Fruit fly (Drosophila melanogaster): Measurements from ENCODE around the gene grn.

grn gene

DNA sequence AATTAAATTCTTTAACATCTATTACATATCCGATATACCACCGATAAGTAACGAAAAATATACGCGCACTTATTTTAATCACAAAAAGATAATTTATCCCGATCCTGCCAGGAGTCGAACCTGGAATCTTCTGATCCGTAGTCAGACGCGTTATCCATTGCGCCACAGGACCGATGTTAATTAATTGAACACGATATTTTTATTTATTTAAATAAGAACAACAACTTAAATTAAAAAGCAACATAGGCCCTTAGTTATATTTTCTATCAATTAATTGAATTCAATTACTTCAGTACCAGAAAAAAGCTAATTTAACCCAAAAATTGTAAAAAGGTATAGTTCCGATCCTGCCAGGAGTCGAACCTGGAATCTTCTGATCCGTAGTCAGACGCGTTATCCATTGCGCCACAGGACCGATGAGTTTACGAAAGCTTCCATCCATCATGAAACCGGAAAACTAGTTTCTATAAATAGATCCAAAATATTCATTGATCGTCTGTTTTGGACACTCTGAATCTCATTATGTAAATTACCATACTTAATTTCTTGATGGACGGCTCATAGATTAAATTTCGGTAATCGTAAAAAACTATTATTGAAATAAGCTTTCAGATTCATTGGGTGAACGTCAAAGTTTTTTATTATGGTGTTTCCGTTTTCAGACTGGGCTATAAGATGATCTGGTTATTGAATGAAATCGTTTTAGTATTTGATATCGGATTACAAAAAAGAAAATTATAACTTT is 40.4 kb downstream of the grn start (continued):
- TF ChIP-seq CG32767 (GFP tag; IDR thresholded peaks at IDR 0.05) (no peak), oc (tag; optimal IDR thresholded peaks at IDR 0.05) (peak; percentile 13), Med (GFP tag) (peak; percentile 30), chn (GFP tag; optimal IDR thresholded peaks at IDR 0.05) (no peak), CG34422 (GFP tag; IDR thresholded peaks at IDR 0.05) (no peak), CG13287 (GFP tag; IDR thresholded peaks at IDR 0.05; ENCODE audit: partially characterized antibody) (no peak), CG34224 (GFP tag; IDR thresholded peaks at IDR 0.05; ENCODE audit: partially characterized antibody) (peak; percentile 60; the same call in 2 of the 3 replicates), CG10979 (tag; optimal IDR thresholded peaks at IDR 0.05) (no peak), Bdp1 (GFP tag; optimal IDR thresholded peaks at IDR 0.05) (peak; percentile 97), CG18011 (GFP tag; optimal IDR thresholded peaks at IDR 0.05) (no peak), CG15696 (tag; optimal IDR thresholded peaks at IDR 0.05) (no peak), mld (GFP tag; IDR thresholded peaks at IDR 0.05; ENCODE audit: partially characterized antibody) (peak; percentile 83; the same call in 1 of the 3 replicates)

DNA sequence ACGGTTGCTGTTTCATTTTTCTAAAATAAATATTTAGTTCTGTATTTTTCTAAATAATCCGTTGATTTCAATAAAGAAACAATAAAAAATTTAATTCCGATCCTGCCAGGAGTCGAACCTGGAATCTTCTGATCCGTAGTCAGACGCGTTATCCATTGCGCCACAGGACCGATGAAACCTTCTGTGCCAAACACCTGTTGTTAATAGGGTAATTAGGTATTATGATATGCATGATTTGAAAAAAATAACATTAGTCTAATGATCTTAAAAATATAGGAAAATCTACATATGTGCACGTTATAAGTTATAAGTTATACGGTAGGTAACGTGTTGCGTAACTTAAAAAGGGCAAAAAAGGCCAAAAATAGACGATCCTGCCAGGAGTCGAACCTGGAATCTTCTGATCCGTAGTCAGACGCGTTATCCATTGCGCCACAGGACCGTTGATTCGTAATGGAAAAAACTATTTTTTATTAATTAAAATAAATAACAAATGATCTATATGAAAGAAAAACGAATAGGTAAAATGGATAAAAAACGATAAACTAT is 41.3 kb downstream of the grn start:
- no peak for TF ChIP-seq wek (GFP tag; optimal IDR thresholded peaks at IDR 0.05)
- TF ChIP-seq fru (optimal IDR thresholded peaks at IDR 0.05), result no peak
- no peak for TF ChIP-seq Sox102F (GFP tag; optimal IDR thresholded peaks at IDR 0.05)
- no peak for TF ChIP-seq Mrtf (GFP tag; IDR thresholded peaks at IDR 0.05)
- TF ChIP-seq Drgx (GFP tag; IDR thresholded peaks at IDR 0.05), result no peak
- peak; percentile 29; the same call in 1 of the 3 replicates for TF ChIP-seq HLH4C (GFP tag; IDR thresholded peaks at IDR 0.05; ENCODE audit: partially characterized antibody)
- TF ChIP-seq Opbp (GFP tag; IDR thresholded peaks at IDR 0.05; ENCODE audit: partially characterized antibody), result peak; percentile 66; the same call in 2 of the 3 replicates
- TF ChIP-seq tll (GFP tag; optimal IDR thresholded peaks at IDR 0.05), result no peak
- peak; percentile 55 for TF ChIP-seq amos (GFP tag; IDR thresholded peaks at IDR 0.05; ENCODE audit: partially characterized antibody)
- TF ChIP-seq CG7786 (GFP tag; optimal IDR thresholded peaks at IDR 0.05), result no peak
- TF ChIP-seq stwl (tag; optimal IDR thresholded peaks at IDR 0.05), result no peak
- TF ChIP-seq chm (GFP tag; IDR thresholded peaks at IDR 0.05), result 0 out of 2 replicates have a peak, but pooled peaks have one; percentile 16
- peak; percentile 1; the same call in 1 of the 2 replicates for TF ChIP-seq Scr (GFP tag; IDR thresholded peaks at IDR 0.05; ENCODE audit: partially characterized antibody)
- no peak for TF ChIP-seq Atf3 (GFP tag; optimal IDR thresholded peaks at IDR 0.05)
- peak; percentile 24 for TF ChIP-seq Med (GFP tag)
- TF ChIP-seq CG6791 (GFP tag; IDR thresholded peaks at IDR 0.05; ENCODE audit: partially characterized antibody), result peak; percentile 63; the same call in 1 of the 3 replicates
- TF ChIP-seq CG12104 (GFP tag; optimal IDR thresholded peaks at IDR 0.05), result no peak
- no peak for TF ChIP-seq crp (GFP tag; optimal IDR thresholded peaks at IDR 0.05)
- no peak for TF ChIP-seq Xrp1 (GFP tag; IDR thresholded peaks at IDR 0.05)
- peak; percentile 54; the same call in 1 of the 3 replicates for TF ChIP-seq CG16813 (GFP tag; IDR thresholded peaks at IDR 0.05; ENCODE audit: partially characterized antibody)
- no peak for TF ChIP-seq pnt (GFP tag; optimal IDR thresholded peaks at IDR 0.05)
- TF ChIP-seq danr (GFP tag; IDR thresholded peaks at IDR 0.05), result no peak
- no peak for TF ChIP-seq mirr (GFP tag; optimal IDR thresholded peaks at IDR 0.05)
- no peak for TF ChIP-seq D19A (tag; optimal IDR thresholded peaks at IDR 0.05)
- peak; percentile 93 for TF ChIP-seq Bdp1 (GFP tag; optimal IDR thresholded peaks at IDR 0.05)
- TF ChIP-seq Pdp1 (GFP tag; optimal IDR thresholded peaks at IDR 0.05), result peak in 1 of 2 experiments; percentile 82

All from whole organism, embryonic.